Worm (Caenorhabditis elegans): ENCODE measurements around the gene ZK1248.4.

- TF ChIP-seq klf-2 (GFP tag; conservative IDR thresholded peaks at IDR 0.05): no peak
- no peak for TF ChIP-seq ztf-29 (GFP tag; IDR thresholded peaks at IDR 0.05)
- no peak for TF ChIP-seq flt-1 (GFP tag; IDR thresholded peaks at IDR 0.05)
- no peak for TF ChIP-seq med-1 (GFP tag; optimal IDR thresholded peaks at IDR 0.05; ENCODE audit: insufficient read depth)
- no peak for TF ChIP-seq ref-1 (GFP tag; conservative IDR thresholded peaks at IDR 0.05)
These were observed 48.5 kb downstream of the ZK1248.4 start for ce11 chrII:5866920-5867319.
